Worm (Caenorhabditis elegans) whole organism, L1 larva: ENCODE data around the gene Y57G11C.23.

Experiments
- F16B12.6 ChIP-seq: fragments of 150-350 bp; optimal IDR thresholded peaks from 2 replicates; lab custom pipeline; 2014; ENCODE audit warnings: missing biosample characterization, missing genetic modification characterization
- aha-1 ChIP-seq: fragments of 150-350 bp; optimal IDR thresholded peaks from 2 replicates; lab custom pipeline; 2014; ENCODE audit warnings: missing biosample characterization, missing genetic modification characterization
- alr-1 ChIP-seq: fragments of 200-800 bp; sonication (Bioruptor generic); optimal IDR thresholded peaks from 2 replicates; lab custom pipeline; 2018; ENCODE audit warnings: borderline replicate concordance, mild to moderate bottlenecking, missing genetic modification characterization, missing compliant biosample characterization
- aly-2 ChIP-seq: fragments of 150-350 bp; optimal IDR thresholded peaks from 2 replicates; lab custom pipeline; 2014; ENCODE audit warnings: missing biosample characterization, missing genetic modification characterization
- blmp-1 ChIP-seq: fragments of 150-350 bp; optimal IDR thresholded peaks from 2 replicates; lab custom pipeline; 2014; ENCODE audit warnings: missing biosample characterization, missing genetic modification characterization
- ceh-63 ChIP-seq: fragments of 200-800 bp; sonication (Bioruptor generic); optimal IDR thresholded peaks from 2 replicates; lab custom pipeline; 2018; ENCODE audit warnings: mild to moderate bottlenecking, missing genetic modification characterization, missing compliant biosample characterization
- ceh-82 ChIP-seq, 3 experiments: fragments of 150-350 bp in 1 of 3; sonication (generic microtip) in 2 of 3; optimal IDR thresholded peaks; 2 replicates each; lab custom pipeline; 2014 to 2017; ENCODE audit warnings: missing biosample characterization in 3 of 3, missing genetic modification characterization in 3 of 3
- ceh-88 ChIP-seq: fragments of 200-800 bp; sonication (Bioruptor generic); IDR thresholded peaks from 2 replicates; pipeline ENCODE4 v1.3.6; 2022; ENCODE audit warnings: missing genetic modification characterization, missing compliant biosample characterization
- ceh-90 ChIP-seq: sonication (generic microtip); optimal IDR thresholded peaks from 2 replicates; lab custom pipeline; 2016; ENCODE audit warnings: missing genetic modification characterization, missing compliant biosample characterization
- ces-1 ChIP-seq: fragments of 150-350 bp; optimal IDR thresholded peaks from 2 replicates; lab custom pipeline; 2014; ENCODE audit warnings: missing biosample characterization, missing genetic modification reagents, missing genetic modification characterization
- efl-1 ChIP-seq, 4 experiments: fragments of 150-350 bp; optimal IDR thresholded peaks in 3 of 4; peaks in 1 of 4; 1 replicate in 1 of 4; 2 replicates in 3 of 4; lab custom pipeline; 2014; ENCODE audit warnings: missing biosample characterization in 2 of 4, missing genetic modification characterization in 2 of 4, missing genetic modification reagents in 2 of 4
- efl-3 ChIP-seq: fragments of 200-800 bp; sonication (Bioruptor generic); optimal IDR thresholded peaks from 2 replicates; lab custom pipeline; 2018; ENCODE audit warnings: mild to moderate bottlenecking, missing genetic modification characterization, missing compliant biosample characterization
- egl-13 ChIP-seq: sonication (generic microtip); optimal IDR thresholded peaks from 2 replicates; lab custom pipeline; 2016; ENCODE audit warnings: missing genotype, missing genetic modification reagents, missing genetic modification characterization, missing compliant biosample characterization
- fkh-10 ChIP-seq: sonication (generic microtip); optimal IDR thresholded peaks from 2 replicates; lab custom pipeline; 2017; ENCODE audit warnings: missing biosample characterization, missing genetic modification reagents, missing genetic modification characterization
- hlh-17 ChIP-seq: fragments of 200-800 bp; sonication (Bioruptor generic); optimal IDR thresholded peaks from 2 replicates; lab custom pipeline; 2018; ENCODE audit warnings: missing genetic modification characterization, mild to moderate bottlenecking, missing compliant biosample characterization, moderate library complexity, borderline replicate concordance
- hlh-4 ChIP-seq: sonication (generic microtip); optimal IDR thresholded peaks from 2 replicates; lab custom pipeline; 2016; ENCODE audit warnings: mild to moderate bottlenecking, missing genetic modification characterization, missing compliant biosample characterization
- irx-1 ChIP-seq: sonication (generic microtip); optimal IDR thresholded peaks from 2 replicates; lab custom pipeline; 2016; ENCODE audit warnings: missing genetic modification characterization, missing compliant biosample characterization
- jun-1 ChIP-seq: fragments of 150-350 bp; optimal IDR thresholded peaks from 2 replicates; lab custom pipeline; 2014; ENCODE audit warnings: missing biosample characterization, missing genetic modification reagents, missing genetic modification characterization
- lin-13 ChIP-seq: fragments of 150-350 bp; optimal IDR thresholded peaks from 2 replicates; lab custom pipeline; 2014; ENCODE audit warnings: missing biosample characterization, missing genetic modification reagents, missing genetic modification characterization
- lin-14 ChIP-seq: fragments of 200-800 bp; sonication (Bioruptor generic); optimal IDR thresholded peaks from 2 replicates; lab custom pipeline; 2018; ENCODE audit warnings: mild to moderate bottlenecking, missing genetic modification characterization, moderate library complexity, missing compliant biosample characterization
- lin-15B ChIP-seq: fragments of 150-350 bp; sonication (generic microtip); optimal IDR thresholded peaks from 3 replicates; lab custom pipeline; 2014; ENCODE audit warnings: missing biosample characterization, missing genetic modification characterization
- lir-3 ChIP-seq: sonication (generic microtip); optimal IDR thresholded peaks from 2 replicates; lab custom pipeline; 2016; ENCODE audit warnings: mild to moderate bottlenecking, missing genetic modification characterization, moderate library complexity, missing compliant biosample characterization; ENCODE audit not compliant: poor library complexity
- lsy-2 ChIP-seq, 2 experiments: fragments of 150-350 bp; optimal IDR thresholded peaks; 2 replicates each; lab custom pipeline; 2014; ENCODE audit warnings: missing biosample characterization in 2 of 2, missing genetic modification characterization in 2 of 2
- mef-2 ChIP-seq: fragments of 150-350 bp; optimal IDR thresholded peaks from 2 replicates; lab custom pipeline; 2014; ENCODE audit warnings: missing biosample characterization, missing genetic modification characterization
- nhr-12 ChIP-seq: sonication (generic microtip); optimal IDR thresholded peaks from 2 replicates; lab custom pipeline; 2017; ENCODE audit warnings: missing biosample characterization, missing genetic modification characterization
- nhr-19 ChIP-seq: fragments of 200-800 bp; sonication (Bioruptor generic); conservative IDR thresholded peaks from 2 replicates; pipeline ENCODE4 v1.3.6; 2022; ENCODE audit warnings: missing genetic modification characterization, missing compliant biosample characterization
- nhr-20 ChIP-seq: sonication (generic microtip); optimal IDR thresholded peaks from 2 replicates; lab custom pipeline; 2016; ENCODE audit warnings: mild to moderate bottlenecking, missing genetic modification characterization, missing compliant biosample characterization
- nhr-28 ChIP-seq: fragments of 150-350 bp; optimal IDR thresholded peaks from 2 replicates; lab custom pipeline; 2014; ENCODE audit warnings: missing biosample characterization, missing genetic modification characterization
- nhr-47 ChIP-seq: sonication (generic microtip); optimal IDR thresholded peaks from 2 replicates; lab custom pipeline; 2016; ENCODE audit warnings: mild to moderate bottlenecking, missing genetic modification characterization, moderate library complexity, missing compliant biosample characterization
- nhr-71 ChIP-seq: sonication (generic microtip); optimal IDR thresholded peaks from 2 replicates; lab custom pipeline; 2016; ENCODE audit warnings: mild to moderate bottlenecking, missing genetic modification characterization, moderate library complexity, missing compliant biosample characterization
- nhr-76 ChIP-seq: sonication (generic microtip); optimal IDR thresholded peaks from 2 replicates; lab custom pipeline; 2017; ENCODE audit warnings: missing biosample characterization, missing genetic modification characterization
- nhr-84 ChIP-seq: sonication (generic microtip); optimal IDR thresholded peaks from 2 replicates; lab custom pipeline; 2017; ENCODE audit warnings: missing biosample characterization, missing genetic modification characterization
- nhr-85 ChIP-seq: sonication (generic microtip); peaks from one replicate; lab custom pipeline; 2016; ENCODE audit warnings: missing genetic modification characterization, inconsistent platforms, missing compliant biosample characterization
- nhr-90 ChIP-seq: sonication (generic microtip); optimal IDR thresholded peaks from 2 replicates; lab custom pipeline; 2016; ENCODE audit warnings: mild to moderate bottlenecking, missing genetic modification characterization, missing compliant biosample characterization; ENCODE audit not compliant: poor library complexity
- pax-3 ChIP-seq: fragments of 200-800 bp; sonication (Bioruptor generic); optimal IDR thresholded peaks from 2 replicates; lab custom pipeline; 2018; ENCODE audit warnings: mild to moderate bottlenecking, missing genetic modification characterization, moderate library complexity, missing compliant biosample characterization
- pqm-1 ChIP-seq: sonication (generic microtip); optimal IDR thresholded peaks from 3 replicates; lab custom pipeline; 2017; ENCODE audit warnings: missing biosample characterization, missing genetic modification characterization
- skn-1 ChIP-seq: fragments of 150-350 bp; optimal IDR thresholded peaks from 2 replicates; lab custom pipeline; 2014; ENCODE audit warnings: missing biosample characterization, missing genetic modification characterization
- sox-4 ChIP-seq: sonication (generic microtip); optimal IDR thresholded peaks from 2 replicates; lab custom pipeline; 2016; ENCODE audit warnings: missing genetic modification characterization, missing compliant biosample characterization
- sup-37 ChIP-seq: fragments of 200-800 bp; sonication (Bioruptor generic); optimal IDR thresholded peaks from 2 replicates; lab custom pipeline; 2018; ENCODE audit warnings: mild to moderate bottlenecking, missing genetic modification characterization, missing compliant biosample characterization
- swsn-7 ChIP-seq: sonication (generic microtip); optimal IDR thresholded peaks from 2 replicates; lab custom pipeline; 2016; ENCODE audit warnings: missing genetic modification characterization, missing compliant biosample characterization
- tbx-2 ChIP-seq: sonication (generic microtip); optimal IDR thresholded peaks from 2 replicates; lab custom pipeline; 2016; ENCODE audit warnings: missing genetic modification characterization, missing compliant biosample characterization
- unc-130 ChIP-seq: fragments of 150-350 bp; optimal IDR thresholded peaks from 2 replicates; lab custom pipeline; 2017; ENCODE audit warnings: missing biosample characterization, missing genetic modification characterization, inconsistent platforms
- unc-30 ChIP-seq: sonication (generic microtip); optimal IDR thresholded peaks from 2 replicates; lab custom pipeline; 2017; ENCODE audit warnings: missing biosample characterization, missing genetic modification characterization
- unc-98 ChIP-seq: fragments of 200-800 bp; sonication (Bioruptor generic); IDR thresholded peaks from 2 replicates; pipeline ENCODE4 v1.3.6; 2022; ENCODE audit warnings: missing genetic modification characterization, missing compliant biosample characterization
- xbp-1 ChIP-seq: sonication (generic microtip); optimal IDR thresholded peaks from 2 replicates; lab custom pipeline; 2016; ENCODE audit warnings: missing genetic modification characterization, missing compliant biosample characterization
- ztf-11 ChIP-seq, 2 experiments: sonication (generic microtip); optimal IDR thresholded peaks; 2 replicates each; lab custom pipeline; 2016 to 2017; ENCODE audit warnings: missing genetic modification characterization in 2 of 2, missing biosample characterization in 1 of 2, missing compliant biosample characterization in 1 of 2
- ztf-4 ChIP-seq: fragments of 150-350 bp; optimal IDR thresholded peaks from 2 replicates; lab custom pipeline; 2014; ENCODE audit warnings: missing biosample characterization, missing genetic modification characterization

The Y57G11C.23 gene

ce11 chrIV:14826151-14826757, 35.3 kb downstream of the Y57G11C.23 start:
- TF ChIP-seq nhr-85 (tag; lab: Kevin White, UChicago) (peak; percentile 31), lin-13 (GFP tag; lab: Kevin White, UChicago) (no peak)

ce11 chrIV:14825379-14825778, 36.2 kb downstream of the Y57G11C.23 start, which contains the start of gene rps-18:
Gene rps-18 (plus strand): TSS chrIV:14825679.
- TF ChIP-seq hlh-17 (GFP tag; lab: Kevin White, UChicago) (no peak), nhr-20 (tag; lab: Kevin White, UChicago) (no peak), sup-37 (GFP tag; lab: Kevin White, UChicago) (no peak), lin-14 (GFP tag; lab: Kevin White, UChicago) (no peak), nhr-71 (no peak), lin-13 (GFP tag; lab: Kevin White, UChicago) (no peak), pax-3 (no peak), tbx-2 (tag; lab: Kevin White, UChicago) (no peak), pqm-1 (tag; lab: Kevin White, UChicago) (no peak), nhr-85 (tag; lab: Kevin White, UChicago) (no peak), unc-98 (GFP tag; lab: Robert Waterston, UW) (no peak), F16B12.6 (no peak)

- TF ChIP-seq pax-3 (peak; percentile 76), hlh-17 (GFP tag; lab: Kevin White, UChicago) (no peak), nhr-85 (tag; lab: Kevin White, UChicago) (peak; percentile 96), irx-1 (tag; lab: Kevin White, UChicago) (peak; percentile 80), nhr-28 (no peak), hlh-4 (no peak), alr-1 (tag; lab: Kevin White, UChicago) (no peak), ceh-90 (tag; lab: Kevin White, UChicago) (peak; percentile 50), ztf-11 (tag; optimal IDR thresholded peaks at IDR 0.05; lab: Kevin White, UChicago) (peak in 1 of 2 experiments; percentile 65), jun-1 (tag; lab: Kevin White, UChicago) (peak; percentile 2), nhr-76 (tag; lab: Kevin White, UChicago) (no peak), lsy-2 (tag; optimal IDR thresholded peaks at IDR 0.05; lab: Kevin White, UChicago) (peak; percentile 97 to 99), nhr-84 (no peak), efl-1 (optimal IDR thresholded peaks at IDR 0.05; lab: Kevin White, UChicago) (peak; percentile 79 to 87), efl-1 (GFP tag; optimal IDR thresholded peaks at IDR 0.05 in 1 of 2; lab: Kevin White, UChicago) (peak; percentile 66 to 93), ceh-82 (tag; optimal IDR thresholded peaks at IDR 0.05; lab: Kevin White, UChicago) (peak in 2 of 3 experiments; percentile 34 to 47), aha-1 (tag; lab: Kevin White, UChicago) (no peak), fkh-10 (GFP tag; lab: Kevin White, UChicago) (peak; percentile 46), lir-3 (tag; lab: Kevin White, UChicago) (peak; percentile 25), efl-3 (GFP tag; lab: Kevin White, UChicago) (peak; percentile 31), unc-130 (tag; lab: Kevin White, UChicago) (peak; percentile 2), skn-1 (peak; percentile 42), blmp-1 (tag; lab: Kevin White, UChicago) (peak; percentile 3), nhr-19 (GFP tag; lab: Robert Waterston, UW) (peak; percentile 73), nhr-90 (tag; lab: Kevin White, UChicago) (peak; percentile 85), aly-2 (tag; lab: Kevin White, UChicago) (peak; percentile 57), sox-4 (tag; lab: Kevin White, UChicago) (peak; percentile 59), xbp-1 (tag; lab: Kevin White, UChicago) (peak; percentile 93), ceh-88 (peak; percentile 58), ztf-4 (tag; lab: Kevin White, UChicago) (no peak), nhr-12 (no peak), swsn-7 (tag; lab: Kevin White, UChicago) (peak; percentile 84), lin-15B (tag; lab: Kevin White, UChicago) (peak; percentile 46), mef-2 (tag; lab: Kevin White, UChicago) (no peak), unc-30 (tag; lab: Kevin White, UChicago) (no peak), egl-13 (peak; percentile 63), sup-37 (GFP tag; lab: Kevin White, UChicago) (peak; percentile 40), ces-1 (GFP tag; lab: Kevin White, UChicago) (no peak), ceh-63 (GFP tag; lab: Kevin White, UChicago) (no peak), nhr-47 (tag; lab: Kevin White, UChicago) (peak; percentile 92)
These were observed 36.7 kb downstream of the Y57G11C.23 start, which contains the start of gene sec-61.A for ce11 chrIV:14824878-14825352. Gene sec-61.A (minus strand): TSS chrIV:14825264.
